Fruit fly (Drosophila melanogaster) whole organism, wandering third instar larva: ENCODE data around the gene Acsf2.
A peak's percentile ranks its signal among the peaks of the same experiment; 100 is the strongest.

Experiments
- Abd-B ChIP-seq: fragments of >200 bp; optimal IDR thresholded peaks from 2 replicates; lab custom pipeline; 2017; ENCODE audit warnings: missing biosample characterization, missing genetic modification characterization
- CG32264 ChIP-seq: fragments of 200-800 bp; sonication (Bioruptor generic); optimal IDR thresholded peaks from 2 replicates; lab custom pipeline; 2016; ENCODE audit warnings: missing biosample characterization, missing genetic modification characterization
- CG9705 ChIP-seq: fragments of 200-800 bp; sonication (Bioruptor generic); optimal IDR thresholded peaks from 2 replicates; lab custom pipeline; 2018; ENCODE audit warnings: missing biosample characterization, mild to moderate bottlenecking, missing genetic modification characterization
- CrebA ChIP-seq: fragments of 200-800 bp; sonication (Bioruptor generic); optimal IDR thresholded peaks from 2 replicates; lab custom pipeline; 2016; ENCODE audit warnings: missing biosample characterization, mild to moderate bottlenecking, missing genetic modification characterization, borderline replicate concordance
- Dfd ChIP-seq: fragments of >200 bp; optimal IDR thresholded peaks from 2 replicates; lab custom pipeline; 2017; ENCODE audit warnings: missing biosample characterization, missing genetic modification characterization
- Dif ChIP-seq: fragments of 200-275, 200-300 bp; sonication (Bioruptor generic); optimal IDR thresholded peaks from 2 replicates; lab custom pipeline; 2018; ENCODE audit warnings: missing biosample characterization, missing genetic modification characterization; ENCODE audit not compliant: partially characterized antibody
- GATAd ChIP-seq: sonication (Bioruptor generic); optimal IDR thresholded peaks from 2 replicates; lab custom pipeline; 2016; ENCODE audit warnings: missing biosample characterization, missing genetic modification characterization
- HLH106 ChIP-seq: fragments of 200-800 bp; optimal IDR thresholded peaks from 3 replicates; lab custom pipeline; 2019; ENCODE audit warnings: missing biosample characterization, mild to moderate bottlenecking, missing genetic modification characterization, moderate library complexity
- Hnf4 ChIP-seq: fragments of 200-800 bp; sonication (Bioruptor generic); optimal IDR thresholded peaks from 2 replicates; lab custom pipeline; 2016; ENCODE audit warnings: missing biosample characterization, mild to moderate bottlenecking, missing genetic modification characterization
- Hr78 ChIP-seq: fragments of >200 bp; optimal IDR thresholded peaks from 2 replicates; lab custom pipeline; 2017; ENCODE audit warnings: missing biosample characterization, missing genetic modification characterization
- Hr83 ChIP-seq: fragments of 200-300 bp; sonication (Bioruptor generic); optimal IDR thresholded peaks from 2 replicates; lab custom pipeline; 2016; ENCODE audit warnings: missing biosample characterization, mild to moderate bottlenecking, missing genetic modification characterization, moderate library complexity; ENCODE audit not compliant: poor library complexity, severe bottlenecking
- Jra ChIP-seq: sonication (Bioruptor generic); optimal IDR thresholded peaks from 2 replicates; lab custom pipeline; 2016; ENCODE audit warnings: missing biosample characterization, missing genetic modification characterization
- Mio ChIP-seq: sonication (Bioruptor generic); optimal IDR thresholded peaks from 2 replicates; lab custom pipeline; 2016; ENCODE audit warnings: missing biosample characterization, missing genetic modification characterization
- Myc ChIP-seq: fragments of >200 bp; optimal IDR thresholded peaks from 2 replicates; lab custom pipeline; 2017
- N ChIP-seq: fragments of >200 bp; optimal IDR thresholded peaks from 2 replicates; lab custom pipeline; 2018; ENCODE audit warnings: missing biosample characterization, missing external identifiers, missing genetic modification characterization
- OdsH ChIP-seq: fragments of 200-800 bp; sonication (Bioruptor generic); optimal IDR thresholded peaks from 2 replicates; lab custom pipeline; 2016; ENCODE audit warnings: missing biosample characterization, mild to moderate bottlenecking, missing genetic modification characterization
- Rel ChIP-seq, 2 experiments: fragments of 200-800 bp; sonication (Bioruptor generic) in 1 of 2; optimal IDR thresholded peaks; 2 replicates in 1 of 2; 3 replicates in 1 of 2; lab custom pipeline; 2016 to 2019; ENCODE audit warnings: mild to moderate bottlenecking in 2 of 2, missing biosample characterization in 2 of 2, missing genetic modification characterization in 2 of 2, moderate library complexity in 1 of 2
- Sp1 ChIP-seq: fragments of 200-800 bp; sonication (Bioruptor generic); optimal IDR thresholded peaks from 3 replicates; lab custom pipeline; 2019; ENCODE audit warnings: missing biosample characterization, mild to moderate bottlenecking, missing genetic modification characterization, moderate library complexity
- Vsx2 ChIP-seq: fragments of 200-300, 225-300 bp; sonication (Bioruptor generic); optimal IDR thresholded peaks from 2 replicates; lab custom pipeline; 2018; ENCODE audit warnings: missing biosample characterization, missing genetic modification characterization; ENCODE audit not compliant: partially characterized antibody
- br ChIP-seq: fragments of 200-800 bp; sonication (Bioruptor generic); optimal IDR thresholded peaks from 2 replicates; lab custom pipeline; 2016; ENCODE audit warnings: missing biosample characterization, missing genetic modification characterization
- brk ChIP-seq: fragments of 200-800 bp; sonication (Bioruptor generic); optimal IDR thresholded peaks from 2 replicates; lab custom pipeline; 2016; ENCODE audit warnings: missing biosample characterization, mild to moderate bottlenecking, missing genetic modification characterization
- dl ChIP-seq, 2 experiments: fragments of 175-275, 200-275 bp in 1 of 2; fragments of 200-275 bp in 1 of 2; sonication (Bioruptor generic); optimal IDR thresholded peaks; lab custom pipeline; 2018; ENCODE audit warnings: mild to moderate bottlenecking in 2 of 2, missing biosample characterization in 2 of 2, missing genetic modification characterization in 2 of 2, moderate library complexity in 2 of 2; ENCODE audit not compliant: partially characterized antibody in 2 of 2, insufficient read depth in 1 of 2
- dmrt93B ChIP-seq: fragments of 200-800 bp; sonication (Bioruptor generic); optimal IDR thresholded peaks from 2 replicates; lab custom pipeline; 2018; ENCODE audit warnings: missing biosample characterization, mild to moderate bottlenecking, missing genetic modification characterization
- dsf ChIP-seq: sonication (Bioruptor generic); optimal IDR thresholded peaks from 2 replicates; lab custom pipeline; 2016; ENCODE audit warnings: missing biosample characterization, missing genetic modification characterization, borderline replicate concordance
- ey ChIP-seq: fragments of 200-800 bp; sonication (Bioruptor generic); optimal IDR thresholded peaks from 2 replicates; lab custom pipeline; 2016; ENCODE audit warnings: missing biosample characterization, missing genetic modification characterization
- foxo ChIP-seq, 2 experiments: fragments of 200-800 bp; sonication (Bioruptor generic); optimal IDR thresholded peaks; 2 replicates in 1 of 2; 3 replicates in 1 of 2; lab custom pipeline; 2016 to 2017; ENCODE audit warnings: missing biosample characterization in 2 of 2, missing genetic modification characterization in 2 of 2
- fru ChIP-seq: fragments of 200-800 bp; sonication (Bioruptor generic); optimal IDR thresholded peaks from 3 replicates; lab custom pipeline; 2016; ENCODE audit warnings: missing biosample characterization, mild to moderate bottlenecking, missing genetic modification characterization
- h ChIP-seq: fragments of 200-800 bp; sonication (Bioruptor generic); optimal IDR thresholded peaks from 3 replicates; lab custom pipeline; 2016; ENCODE audit warnings: missing biosample characterization, mild to moderate bottlenecking, missing genetic modification characterization
- jim ChIP-seq: fragments of 175-275, 200-325 bp; sonication (Bioruptor generic); optimal IDR thresholded peaks from 2 replicates; lab custom pipeline; 2016; ENCODE audit warnings: missing biosample characterization, mild to moderate bottlenecking, missing genetic modification characterization
- lola ChIP-seq: fragments of >200 bp; optimal IDR thresholded peaks from 2 replicates; lab custom pipeline; 2017; ENCODE audit warnings: missing biosample characterization, missing genetic modification characterization
- pan ChIP-seq: fragments of >200 bp; optimal IDR thresholded peaks from 2 replicates; lab custom pipeline; 2017
- psq ChIP-seq: fragments of 200-800 bp; sonication (Bioruptor generic); optimal IDR thresholded peaks from 3 replicates; lab custom pipeline; 2017; ENCODE audit warnings: missing biosample characterization, mild to moderate bottlenecking, missing genetic modification characterization, moderate library complexity
- rgr ChIP-seq: fragments of 200-800 bp; sonication (Bioruptor generic); optimal IDR thresholded peaks from 3 replicates; lab custom pipeline; 2016; ENCODE audit warnings: missing biosample characterization, mild to moderate bottlenecking, missing genetic modification characterization
- sage ChIP-seq: fragments of 200-800 bp; sonication (Bioruptor generic); optimal IDR thresholded peaks from 2 replicates; lab custom pipeline; 2016; ENCODE audit warnings: missing biosample characterization, mild to moderate bottlenecking, missing genetic modification characterization
- sv ChIP-seq: fragments of 200-800 bp; sonication (Bioruptor generic); optimal IDR thresholded peaks from 3 replicates; lab custom pipeline; 2016; ENCODE audit warnings: missing biosample characterization, missing genetic modification characterization
- tai ChIP-seq: sonication (Bioruptor generic); optimal IDR thresholded peaks from 2 replicates; lab custom pipeline; 2016; ENCODE audit warnings: missing biosample characterization, missing genetic modification characterization
- usp ChIP-seq: fragments of >200 bp; optimal IDR thresholded peaks from 2 replicates; lab custom pipeline; 2017; ENCODE audit warnings: missing biosample characterization, missing genetic modification characterization
- woc ChIP-seq: sonication (Bioruptor generic); optimal IDR thresholded peaks from 2 replicates; lab custom pipeline; 2016; ENCODE audit warnings: missing biosample characterization, mild to moderate bottlenecking, missing genetic modification characterization

The Acsf2 gene

DNA sequence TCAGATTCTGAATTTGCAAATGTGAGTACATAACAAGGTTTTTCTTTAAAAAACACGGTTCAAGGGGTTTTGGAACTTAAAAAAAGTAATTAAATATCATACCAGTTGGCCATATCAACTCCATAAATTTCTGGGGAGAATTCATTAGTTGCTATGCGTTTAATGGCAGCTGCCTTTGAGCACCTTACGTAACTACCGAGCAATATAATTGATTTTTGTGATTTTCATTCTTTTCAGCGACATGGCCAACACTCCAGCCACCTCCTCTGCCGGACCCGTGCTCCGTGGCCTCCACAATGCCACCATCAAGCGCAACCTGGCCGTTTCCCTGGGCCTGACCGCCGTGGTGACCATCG is 14.8 kb downstream of the Acsf2 start:
- TF ChIP-seq Myc (lab: Kevin White, UChicago) (no peak), Hr78 (GFP tag; lab: Kevin White, UChicago) (no peak), Mio (GFP tag; lab: Kevin White, UChicago) (no peak), Sp1 (no peak), tai (GFP tag; lab: Kevin White, UChicago) (no peak), OdsH (GFP tag; lab: Kevin White, UChicago) (no peak), brk (no peak), dmrt93B (GFP tag; lab: Kevin White, UChicago) (no peak), woc (GFP tag; lab: Kevin White, UChicago) (no peak)

DNA sequence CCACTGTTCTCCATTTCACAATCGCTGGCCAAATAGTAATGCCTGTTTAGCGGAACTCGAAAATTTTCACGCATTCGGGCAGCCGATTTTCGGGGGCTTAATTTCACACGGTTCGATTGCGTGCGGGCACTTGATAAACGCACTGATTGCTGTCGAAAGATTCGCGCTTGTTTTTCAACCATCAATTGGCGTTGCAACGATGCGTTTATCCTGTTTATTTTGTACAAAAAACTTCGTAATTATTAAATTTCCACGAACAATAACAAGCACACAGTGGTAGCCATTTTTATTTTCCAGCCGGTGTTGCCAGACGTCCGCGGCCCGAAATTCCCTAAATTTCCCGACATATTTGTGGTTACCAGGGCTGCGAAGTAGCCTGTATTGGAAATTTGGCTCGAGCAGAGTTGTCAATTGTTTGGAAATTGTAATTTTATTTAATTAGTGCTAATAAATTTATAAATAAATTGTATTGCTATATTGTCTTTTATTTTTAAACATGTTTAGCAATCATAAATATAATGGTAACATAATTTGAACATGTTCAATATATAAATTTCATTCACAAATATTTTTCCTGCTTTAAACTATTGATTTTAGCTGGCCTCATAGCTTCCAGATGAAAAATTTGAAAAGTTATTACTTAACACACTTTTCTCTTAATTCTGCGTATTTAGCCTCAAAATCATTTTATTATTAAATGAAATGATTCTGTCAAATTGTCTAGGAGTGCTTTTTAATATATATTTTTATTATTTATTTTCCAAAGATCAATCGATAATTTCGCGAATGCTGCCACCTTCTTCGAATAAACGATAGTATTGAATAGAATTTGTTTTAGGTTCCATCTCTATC is 15.4 kb downstream of the Acsf2 start, which contains the start of the genes Ncoa6 and cype:
Ncoa6 (minus strand) TSS at position 270 of the 852 bp plus-strand sequence.
cype (plus strand) TSS at position 814 of the 852 bp plus-strand sequence.
- TF ChIP-seq rgr (GFP tag; lab: Kevin White, UChicago) (peak; percentile 25), CrebA (GFP tag; lab: Kevin White, UChicago) (no peak), brk (peak; percentile 71), HLH106 (tag; lab: Kevin White, UChicago) (peak; percentile 73), Hr78 (GFP tag; lab: Kevin White, UChicago) (no peak), lola (GFP tag; lab: Kevin White, UChicago) (no peak), Myc (lab: Kevin White, UChicago) (no peak), sv (GFP tag; lab: Kevin White, UChicago) (peak; percentile 60), Mio (GFP tag; lab: Kevin White, UChicago) (no peak), CG32264 (GFP tag; lab: Kevin White, UChicago) (no peak), br (GFP tag; lab: Kevin White, UChicago) (no peak), tai (GFP tag; lab: Kevin White, UChicago) (no peak), usp (GFP tag; lab: Kevin White, UChicago) (no peak), Rel (GFP tag; optimal IDR thresholded peaks at IDR 0.05; lab: Kevin White, UChicago) (no peak), Rel (tag; optimal IDR thresholded peaks at IDR 0.05; lab: Kevin White, UChicago) (peak; percentile 64), CG9705 (GFP tag; lab: Kevin White, UChicago) (peak; percentile 29), h (GFP tag; lab: Kevin White, UChicago) (peak; percentile 15), Hnf4 (peak; percentile 8), Abd-B (no peak), woc (GFP tag; lab: Kevin White, UChicago) (peak; percentile 6), psq (GFP tag; lab: Kevin White, UChicago) (peak; percentile 7), Dif (GFP tag; lab: Kevin White, UChicago) (no peak), dsf (no peak), dmrt93B (GFP tag; lab: Kevin White, UChicago) (peak; percentile 12), fru (GFP tag; lab: Kevin White, UChicago) (no peak), N (GFP tag; lab: Kevin White, UChicago) (no peak), Jra (GFP tag; lab: Kevin White, UChicago) (peak; percentile 15), dl (GFP tag; optimal IDR thresholded peaks at IDR 0.05; lab: Kevin White, UChicago; ENCODE audit: insufficient read depth in 1 of 2, partially characterized antibody in 2 of 2) (no peak), foxo (GFP tag; optimal IDR thresholded peaks at IDR 0.05; lab: Kevin White, UChicago) (peak in 1 of 2 experiments; percentile 56), Sp1 (peak; percentile 55), ey (GFP tag; lab: Kevin White, UChicago) (peak; percentile 24), sage (GFP tag; lab: Kevin White, UChicago) (no peak), GATAd (GFP tag; lab: Kevin White, UChicago) (no peak), OdsH (GFP tag; lab: Kevin White, UChicago) (peak; percentile 19), Dfd (GFP tag; lab: Kevin White, UChicago) (no peak), jim (GFP tag; lab: Kevin White, UChicago) (no peak), Vsx2 (GFP tag; lab: Kevin White, UChicago) (no peak), pan (lab: Kevin White, UChicago) (no peak), Hr83 (GFP tag; lab: Kevin White, UChicago) (peak; percentile 72)
